Fruit fly (Drosophila melanogaster) whole organism, adult: ENCODE results near the gene Hr4.

Experiments
- CG7101 ChIP-seq: fragments of 200-800 bp; sonication (Bioruptor generic); optimal IDR thresholded peaks from 2 replicates; lab custom pipeline; 2018; ENCODE audit warnings: missing biosample characterization, mild to moderate bottlenecking, missing genetic modification characterization, moderate library complexity
- Crg-1 ChIP-seq: fragments of 200-800 bp; sonication (Bioruptor generic); optimal IDR thresholded peaks from 2 replicates; lab custom pipeline; 2016; ENCODE audit warnings: missing biosample characterization, missing genetic modification characterization
- cnc ChIP-seq, 2 experiments: fragments of >200 bp; optimal IDR thresholded peaks; 2 replicates each; lab custom pipeline; 2017
- kay ChIP-seq: fragments of 200-800 bp; sonication (Bioruptor generic); peaks from one replicate; lab custom pipeline; 2016; ENCODE audit warnings: missing biosample characterization, missing genetic modification characterization, borderline replicate concordance

dm6 chrX:1903077-1903476 is 38.7 kb upstream of the Hr4 start, which contains the start of gene CG32801:
- TF ChIP-seq cnc (optimal IDR thresholded peaks at IDR 0.05; lab: Kevin White, UChicago): no peak
- TF ChIP-seq CG7101 (tag; lab: Kevin White, UChicago): no peak
- TF ChIP-seq kay (GFP tag; lab: Kevin White, UChicago): no peak
- TF ChIP-seq Crg-1: no peak
